Fruit fly (Drosophila melanogaster) S2 (cell line): Measurements from ENCODE around the gene CG11037.

Source experiments
- CG8478 ChIP-seq: fragments of >200 bp; optimal IDR thresholded peaks from 2 replicates; lab custom pipeline; 2018
- CTCF ChIP-seq, 2 experiments: fragments of >200 bp; optimal IDR thresholded peaks; 2 replicates each; lab custom pipeline; 2018

dm6 chr3L:20956650-20957049, 4.5 kb downstream of the CG11037 start, which contains the start of the genes Sems and CG10588:
- no peak for TF ChIP-seq CG8478 (lab: Kevin White, UChicago)
- TF ChIP-seq CTCF (optimal IDR thresholded peaks at IDR 0.05; lab: Kevin White, UChicago): no peak
